Worm (Caenorhabditis elegans) whole organism, young adult: ENCODE results near the gene ergo-1.

Experiments used
- D2030.7 ChIP-seq: fragments of 200-800 bp; sonication (Bioruptor generic); IDR thresholded peaks from 2 replicates; pipeline ENCODE4 v1.3.6; 2022; ENCODE audit warnings: missing genetic modification reagents, missing genetic modification characterization, missing compliant biosample characterization
- F10E7.11 ChIP-seq: sonication (generic microtip); optimal IDR thresholded peaks from 2 replicates; lab custom pipeline; 2017; ENCODE audit warnings: mild to moderate bottlenecking, missing genetic modification characterization, moderate library complexity, missing compliant biosample characterization
- F52B5.7 ChIP-seq: sonication (generic microtip); optimal IDR thresholded peaks from 2 replicates; lab custom pipeline; 2016; ENCODE audit warnings: mild to moderate bottlenecking, missing genetic modification characterization, missing compliant biosample characterization
- F57A8.1 ChIP-seq: fragments of 200-800 bp; sonication (Bioruptor generic); optimal IDR thresholded peaks from 2 replicates; lab custom pipeline; 2018; ENCODE audit warnings: mild to moderate bottlenecking, missing genetic modification characterization, moderate library complexity, missing compliant biosample characterization
- K11D2.4 ChIP-seq: fragments of 200-800 bp; sonication (Bioruptor generic); IDR thresholded peaks from 2 replicates; pipeline ENCODE4 v1.3.6; 2022; ENCODE audit warnings: missing genetic modification reagents, missing genetic modification characterization, missing compliant biosample characterization
- Y56A3A.18 ChIP-seq: fragments of 200-800 bp; sonication (Bioruptor generic); IDR thresholded peaks from 2 replicates; pipeline ENCODE4 v1.3.6; 2022; ENCODE audit warnings: missing genetic modification reagents, missing genetic modification characterization, missing compliant biosample characterization
- Y67H2A.10 ChIP-seq: fragments of 200-800 bp; sonication (Bioruptor generic); conservative IDR thresholded peaks from 2 replicates; pipeline ENCODE4 v1.3.6; 2022; ENCODE audit warnings: missing genetic modification reagents, missing genetic modification characterization, missing compliant biosample characterization
- ZK185.1 ChIP-seq: sonication (generic microtip); optimal IDR thresholded peaks from 2 replicates; lab custom pipeline; 2016; ENCODE audit warnings: mild to moderate bottlenecking, missing genetic modification characterization, missing compliant biosample characterization; ENCODE audit not compliant: poor library complexity, severe bottlenecking
- ama-1 ChIP-seq, 3 experiments: fragments of 150-350 bp in 1 of 3; sonication (generic microtip) in 2 of 3; optimal IDR thresholded peaks; 2 replicates each; lab custom pipeline; 2014 to 2018; ENCODE audit warnings: missing biosample characterization in 2 of 3, missing genetic modification characterization in 2 of 3, missing genetic modification reagents in 2 of 3
- atf-7 ChIP-seq: sonication (generic microtip); optimal IDR thresholded peaks from 2 replicates; lab custom pipeline; 2017; ENCODE audit warnings: mild to moderate bottlenecking, missing genetic modification characterization, missing compliant biosample characterization
- attf-5 ChIP-seq: fragments of 200-800 bp; sonication (Bioruptor generic); optimal IDR thresholded peaks from 2 replicates; lab custom pipeline; 2018; ENCODE audit warnings: mild to moderate bottlenecking, missing genetic modification characterization, missing compliant biosample characterization
- attf-6 ChIP-seq: fragments of 200-800 bp; sonication (Bioruptor generic); IDR thresholded peaks from 2 replicates; pipeline ENCODE4 v1.3.6; 2022; ENCODE audit warnings: missing genetic modification reagents, missing genetic modification characterization, missing compliant biosample characterization
- ccch-3 ChIP-seq: fragments of 200-800 bp; sonication (Bioruptor generic); optimal IDR thresholded peaks from 2 replicates; lab custom pipeline; 2018; ENCODE audit warnings: mild to moderate bottlenecking, missing genetic modification characterization, missing compliant biosample characterization
- cebp-1 ChIP-seq, 2 experiments: fragments of 200-800 bp in 1 of 2; sonication (Bioruptor generic) in 1 of 2; sonication (generic microtip) in 1 of 2; IDR thresholded peaks in 1 of 2; optimal IDR thresholded peaks in 1 of 2; 2 replicates each; pipeline versions ENCODE4 v1.3.6 to Lab custom; 2017 to 2022; ENCODE audit warnings: missing compliant biosample characterization in 2 of 2, missing genetic modification characterization in 2 of 2, mild to moderate bottlenecking in 1 of 2, missing genetic modification reagents in 1 of 2, moderate library complexity in 1 of 2
- ceh-27 ChIP-seq: fragments of 200-800 bp; sonication (Bioruptor generic); optimal IDR thresholded peaks from 2 replicates; lab custom pipeline; 2018; ENCODE audit warnings: mild to moderate bottlenecking, missing genetic modification characterization, moderate library complexity, missing compliant biosample characterization
- ceh-58 ChIP-seq: fragments of 200-800 bp; sonication (Bioruptor generic); IDR thresholded peaks from 2 replicates; pipeline ENCODE4 v1.3.6; 2022; ENCODE audit warnings: missing genetic modification characterization, missing compliant biosample characterization
- ceh-79 ChIP-seq: sonication (generic microtip); optimal IDR thresholded peaks from 2 replicates; lab custom pipeline; 2017; ENCODE audit warnings: mild to moderate bottlenecking, missing genetic modification characterization, missing compliant biosample characterization
- egrh-3 ChIP-seq: fragments of 200-800 bp; sonication (Bioruptor generic); IDR thresholded peaks from 2 replicates; pipeline ENCODE4 v1.3.6; 2022; ENCODE audit warnings: missing genetic modification reagents, missing genetic modification characterization, missing compliant biosample characterization
- ets-4 ChIP-seq: fragments of 200-800 bp; sonication (Bioruptor generic); optimal IDR thresholded peaks from 2 replicates; lab custom pipeline; 2018; ENCODE audit warnings: mild to moderate bottlenecking, missing genetic modification characterization, missing compliant biosample characterization
- fkh-3 ChIP-seq: sonication (generic microtip); optimal IDR thresholded peaks from 2 replicates; lab custom pipeline; 2016; ENCODE audit warnings: mild to moderate bottlenecking, missing genetic modification characterization, missing compliant biosample characterization
- hlh-12 ChIP-seq: sonication (generic microtip); optimal IDR thresholded peaks from 2 replicates; lab custom pipeline; 2016; ENCODE audit warnings: missing genetic modification characterization, missing compliant biosample characterization
- hlh-26 ChIP-seq: fragments of 200-800 bp; sonication (Bioruptor generic); conservative IDR thresholded peaks from 2 replicates; pipeline ENCODE4 v1.3.6; 2022; ENCODE audit warnings: missing genetic modification reagents, missing genetic modification characterization, missing compliant biosample characterization
- hmg-1.2 ChIP-seq: fragments of 200-800 bp; sonication (Bioruptor generic); IDR thresholded peaks from 2 replicates; pipeline ENCODE4 v1.3.6; 2022; ENCODE audit warnings: missing genetic modification reagents, missing genetic modification characterization, missing compliant biosample characterization
- hmg-20 ChIP-seq: fragments of 200-800 bp; sonication (Bioruptor generic); IDR thresholded peaks from 2 replicates; pipeline ENCODE4 v1.3.6; 2022; ENCODE audit warnings: missing genetic modification reagents, missing genetic modification characterization, missing compliant biosample characterization
- lin-35 ChIP-seq, 3 experiments: fragments of 150-350 bp in 2 of 3; sonication (generic microtip) in 1 of 3; optimal IDR thresholded peaks; 2 replicates each; lab custom pipeline; 2014 to 2018; ENCODE audit warnings: missing biosample characterization in 3 of 3, missing genetic modification characterization in 3 of 3, missing genetic modification reagents in 3 of 3
- lsy-27 ChIP-seq: sonication (generic microtip); optimal IDR thresholded peaks from 2 replicates; lab custom pipeline; 2017; ENCODE audit warnings: missing genetic modification characterization, mild to moderate bottlenecking, missing compliant biosample characterization, antibody characterized with exemption, missing genotype, borderline replicate concordance; ENCODE audit not compliant: insufficient read depth
- madf-3 ChIP-seq: fragments of 200-800 bp; sonication (Bioruptor generic); IDR thresholded peaks from 2 replicates; pipeline ENCODE4 v1.3.6; 2022; ENCODE audit warnings: missing genetic modification reagents, missing genetic modification characterization, missing compliant biosample characterization
- madf-8 ChIP-seq: fragments of 200-800 bp; sonication (Bioruptor generic); conservative IDR thresholded peaks from 2 replicates; pipeline ENCODE4 v1.3.6; 2022; ENCODE audit warnings: missing genetic modification reagents, missing genetic modification characterization, missing compliant biosample characterization
- mel-28 ChIP-seq: sonication (generic microtip); optimal IDR thresholded peaks from 2 replicates; lab custom pipeline; 2016; ENCODE audit warnings: borderline replicate concordance, mild to moderate bottlenecking, missing genetic modification characterization, missing compliant biosample characterization
- nhr-80 ChIP-seq: sonication (generic microtip); optimal IDR thresholded peaks from 2 replicates; lab custom pipeline; 2016; ENCODE audit warnings: missing genetic modification characterization, missing compliant biosample characterization
- rcor-1 ChIP-seq: fragments of 200-800 bp; sonication (Bioruptor generic); IDR thresholded peaks from 2 replicates; pipeline ENCODE4 v1.3.6; 2022; ENCODE audit warnings: missing genetic modification reagents, missing genetic modification characterization, missing compliant biosample characterization
- rpc-1 ChIP-seq, 2 experiments: fragments of 150-350 bp in 1 of 2; sonication (generic microtip) in 1 of 2; optimal IDR thresholded peaks; 2 replicates each; lab custom pipeline; 2014 to 2018; ENCODE audit warnings: missing biosample characterization in 1 of 2, missing genetic modification characterization in 1 of 2, missing genetic modification reagents in 1 of 2, missing genotype in 1 of 2
- snpc-4 ChIP-seq, 5 experiments: fragments of 150-350 bp in 1 of 5; sonication (generic microtip) in 4 of 5; optimal IDR thresholded peaks; 2 replicates each; lab custom pipeline; 2014 to 2018; ENCODE audit warnings: missing genetic modification characterization in 5 of 5, missing biosample characterization in 3 of 5, antibody characterized with exemption in 2 of 5, mild to moderate bottlenecking in 2 of 5, missing compliant biosample characterization in 2 of 5, missing genotype in 2 of 5, moderate library complexity in 2 of 5, missing genetic modification reagents in 1 of 5
- somi-1 ChIP-seq: fragments of 200-800 bp; sonication (Bioruptor generic); optimal IDR thresholded peaks from 2 replicates; lab custom pipeline; 2018; ENCODE audit warnings: mild to moderate bottlenecking, missing genetic modification characterization, missing compliant biosample characterization
- tbp1 ChIP-seq: fragments of 200-800 bp; sonication (Bioruptor generic); optimal IDR thresholded peaks from 2 replicates; lab custom pipeline; 2018; ENCODE audit warnings: mild to moderate bottlenecking, missing genetic modification characterization, missing compliant biosample characterization
- tbx-9 ChIP-seq: sonication (generic microtip); optimal IDR thresholded peaks from 2 replicates; lab custom pipeline; 2016; ENCODE audit warnings: borderline replicate concordance, missing genetic modification characterization, inconsistent platforms, missing compliant biosample characterization
- zfh-2 ChIP-seq: fragments of 200-800 bp; sonication (Bioruptor generic); conservative IDR thresholded peaks from 2 replicates; pipeline ENCODE4 v1.3.6; 2022; ENCODE audit warnings: missing genetic modification reagents, missing genetic modification characterization, missing compliant biosample characterization
- zim-3 ChIP-seq: sonication (generic microtip); optimal IDR thresholded peaks from 2 replicates; lab custom pipeline; 2017; ENCODE audit warnings: mild to moderate bottlenecking, missing genetic modification characterization, moderate library complexity, missing compliant biosample characterization

Gene ergo-1

ce11 chrV:975184-975583, 33.4 kb upstream of the ergo-1 start (continued):
- TF ChIP-seq cebp-1 (GFP tag; IDR thresholded peaks at IDR 0.05; lab: Robert Waterston, UW), result no peak
- TF ChIP-seq cebp-1 (tag; optimal IDR thresholded peaks at IDR 0.05; lab: Kevin White, UChicago), result peak; percentile 53
- peak; percentile 19 for TF ChIP-seq attf-5 (GFP tag; lab: Kevin White, UChicago)
- TF ChIP-seq hmg-1.2 (GFP tag; lab: Robert Waterston, UW), result peak; percentile 84
- TF ChIP-seq ZK185.1 (tag; lab: Kevin White, UChicago), result no peak
- TF ChIP-seq ceh-79 (tag; lab: Kevin White, UChicago), result no peak
- no peak for TF ChIP-seq atf-7
- peak; percentile 8 for TF ChIP-seq tbp1 (GFP tag; lab: Kevin White, UChicago)

- TF ChIP-seq nhr-80 (tag; lab: Kevin White, UChicago), result peak; percentile 20
- TF ChIP-seq hlh-26 (GFP tag; lab: Robert Waterston, UW), result no peak
Measured at ce11 chrV:976498-977063, 32.0 kb upstream of the ergo-1 start.

ce11 chrV:977853-978252, 30.8 kb upstream of the ergo-1 start:
- TF ChIP-seq mel-28 (tag; lab: Kevin White, UChicago) (no peak), fkh-3 (tag; lab: Kevin White, UChicago) (no peak), F57A8.1 (GFP tag; lab: Kevin White, UChicago) (no peak), hmg-20 (GFP tag; lab: Robert Waterston, UW) (no peak), madf-8 (no peak), Y56A3A.18 (GFP tag; lab: Robert Waterston, UW) (no peak), tbx-9 (tag; lab: Kevin White, UChicago) (no peak), zfh-2 (GFP tag; lab: Robert Waterston, UW) (no peak)
- TF ChIP-seq, all 124 proteins: peak for 0

ce11 chrV:978617-979016, 30.0 kb upstream of the ergo-1 start:
- TF ChIP-seq rcor-1 (GFP tag; lab: Robert Waterston, UW), result no peak
- 0 out of 2 replicates have a peak, but pooled peaks have one; percentile 4 for TF ChIP-seq hmg-1.2 (GFP tag; lab: Robert Waterston, UW)
- TF ChIP-seq, all 124 proteins: peak for 1

ce11 chrV:979698-980097, 28.9 kb upstream of the ergo-1 start:
- TF ChIP-seq somi-1 (GFP tag; lab: Kevin White, UChicago), result peak; percentile 25
- peak in 1 of 3 experiments; percentile 7 for TF ChIP-seq lin-35 (GFP tag; optimal IDR thresholded peaks at IDR 0.05; lab: Kevin White, UChicago)
- no peak for TF ChIP-seq attf-6 (GFP tag; lab: Robert Waterston, UW)
- TF ChIP-seq nhr-80 (tag; lab: Kevin White, UChicago), result no peak
- no peak for TF ChIP-seq snpc-4 (GFP tag; optimal IDR thresholded peaks at IDR 0.05; lab: Kevin White, UChicago)
- no peak for TF ChIP-seq snpc-4 (tag; optimal IDR thresholded peaks at IDR 0.05; lab: Kevin White, UChicago)
- no peak for TF ChIP-seq K11D2.4
- TF ChIP-seq ets-4, result no peak
- no peak for TF ChIP-seq ceh-58
- TF ChIP-seq zim-3 (tag; lab: Kevin White, UChicago), result no peak
- TF ChIP-seq zfh-2 (GFP tag; lab: Robert Waterston, UW), result peak; percentile 61
- TF ChIP-seq madf-3, result no peak
- no peak for TF ChIP-seq lsy-27 (tag; lab: Kevin White, UChicago)
- TF ChIP-seq D2030.7, result no peak
- TF ChIP-seq F10E7.11 (tag; lab: Kevin White, UChicago), result no peak
- TF ChIP-seq F52B5.7, result no peak
- no peak for TF ChIP-seq egrh-3
- TF ChIP-seq hmg-1.2 (GFP tag; lab: Robert Waterston, UW), result peak; percentile 72
- no peak for TF ChIP-seq hlh-12 (tag; lab: Kevin White, UChicago)
- no peak for TF ChIP-seq ccch-3 (GFP tag; lab: Kevin White, UChicago)
- TF ChIP-seq Y67H2A.10 (GFP tag; lab: Robert Waterston, UW), result no peak
- TF ChIP-seq ceh-27 (GFP tag; lab: Kevin White, UChicago), result no peak
- TF ChIP-seq rpc-1 (optimal IDR thresholded peaks at IDR 0.05; lab: Kevin White, UChicago), result no peak
- no peak for TF ChIP-seq rpc-1 (tag; optimal IDR thresholded peaks at IDR 0.05; lab: Kevin White, UChicago)
- no peak for TF ChIP-seq attf-5 (GFP tag; lab: Kevin White, UChicago)
- TF ChIP-seq hmg-20 (GFP tag; lab: Robert Waterston, UW), result no peak
- TF ChIP-seq ama-1 (optimal IDR thresholded peaks at IDR 0.05; lab: Kevin White, UChicago), result no peak
- no peak for TF ChIP-seq ama-1 (GFP tag; optimal IDR thresholded peaks at IDR 0.05; lab: Kevin White, UChicago)
